Fruit fly (Drosophila melanogaster): ENCODE measurements around the gene MetRS-m.

MetRS-m gene

DNA sequence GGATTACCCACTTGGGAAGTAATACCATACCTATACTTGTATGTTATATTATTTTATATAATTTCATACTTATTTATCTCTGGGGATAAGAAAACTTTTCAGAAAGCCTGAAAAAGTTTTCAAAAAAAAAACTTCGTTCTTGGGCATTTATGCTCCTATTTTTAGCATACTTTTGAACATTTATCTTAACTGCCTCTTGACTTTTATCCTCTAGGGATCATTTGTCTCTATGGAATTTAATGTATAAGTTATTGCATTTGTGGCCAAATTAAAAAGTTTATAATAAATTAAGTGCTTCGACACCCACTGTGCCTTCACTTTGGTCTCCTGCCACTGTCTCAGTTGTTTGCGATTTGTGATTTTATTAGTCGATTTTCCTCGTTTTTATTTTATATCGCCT is 20.5 kb upstream of the MetRS-m start:
- TF ChIP-seq Drgx (GFP tag; IDR thresholded peaks at IDR 0.05) (peak; percentile 50), CG6765 (GFP tag; optimal IDR thresholded peaks at IDR 0.05) (no peak), sens (GFP tag) (peak; percentile 33)

DNA sequence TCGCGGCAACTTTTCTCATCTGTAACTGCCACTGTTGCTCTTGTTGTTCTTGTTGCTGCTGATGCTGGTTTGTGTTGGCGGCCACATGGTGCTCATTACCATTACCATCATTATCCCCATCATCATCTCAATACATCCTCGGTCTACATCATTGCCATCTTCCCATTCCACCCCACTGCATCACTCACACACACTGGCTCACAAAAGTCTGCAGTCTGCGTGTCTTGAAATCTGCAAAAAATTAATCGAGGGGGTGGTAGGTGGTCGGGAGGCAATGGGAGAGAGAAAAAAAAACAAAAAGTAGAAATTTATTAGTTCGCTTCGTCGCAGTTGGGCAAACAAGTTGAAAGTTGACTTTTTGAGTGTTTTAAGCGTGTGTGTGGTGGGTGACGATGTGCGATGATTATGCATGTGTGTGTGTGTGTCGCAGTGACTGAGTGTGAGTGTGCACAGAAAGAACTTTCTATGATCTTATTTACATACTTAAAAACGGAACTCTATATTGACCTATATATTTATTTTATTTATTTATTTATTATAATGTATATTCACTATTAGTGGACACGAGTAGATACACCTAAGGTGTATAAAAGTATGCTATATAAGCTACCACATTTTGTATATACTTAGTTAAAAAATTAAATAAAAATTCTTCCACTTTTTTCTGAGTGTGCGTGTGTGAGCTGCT is 19.7 kb upstream of the MetRS-m start:
- no peak for TF ChIP-seq vnd (GFP tag; IDR thresholded peaks at IDR 0.05; ENCODE audit: partially characterized antibody)
- TF ChIP-seq unpg (GFP tag; optimal IDR thresholded peaks at IDR 0.05): peak; percentile 2
- TF ChIP-seq tgo (GFP tag; IDR thresholded peaks at IDR 0.05): peak; percentile 28; the same call in 1 of the 3 replicates
- TF ChIP-seq nmo (GFP tag; optimal IDR thresholded peaks at IDR 0.05): peak; percentile 14
- peak; percentile 46; the same call in 1 of the 2 replicates for TF ChIP-seq vvl (GFP tag; IDR thresholded peaks at IDR 0.05)
- peak; percentile 2 for TF ChIP-seq Xbp1 (GFP tag; optimal IDR thresholded peaks at IDR 0.05)
- no peak for TF ChIP-seq CG30020 (tag; optimal IDR thresholded peaks at IDR 0.05)
- TF ChIP-seq CG31441 (GFP tag; IDR thresholded peaks at IDR 0.05): peak; percentile 39
- TF ChIP-seq CG12659 (GFP tag; optimal IDR thresholded peaks at IDR 0.05): peak; percentile 10
- no peak for TF ChIP-seq CG15011 (GFP tag; optimal IDR thresholded peaks at IDR 0.05)
- TF ChIP-seq CoRest (tag; optimal IDR thresholded peaks at IDR 0.05): peak; percentile 47
- TF ChIP-seq maf-S (GFP tag; optimal IDR thresholded peaks at IDR 0.05): no peak
- TF ChIP-seq dimm (GFP tag; IDR thresholded peaks at IDR 0.05): no peak
- TF ChIP-seq CG17829 (tag; optimal IDR thresholded peaks at IDR 0.05): peak; percentile 45
- TF ChIP-seq Atf-2 (GFP tag; optimal IDR thresholded peaks at IDR 0.05): no peak
- no peak for TF ChIP-seq Dek (tag; optimal IDR thresholded peaks at IDR 0.05)
- TF ChIP-seq CG17912 (GFP tag; optimal IDR thresholded peaks at IDR 0.05): no peak
- TF ChIP-seq chif (GFP tag; optimal IDR thresholded peaks at IDR 0.05): no peak
- TF ChIP-seq CG18599 (GFP tag; optimal IDR thresholded peaks at IDR 0.05): peak; percentile 71
- peak; percentile 17 for TF ChIP-seq CG9437 (GFP tag; optimal IDR thresholded peaks at IDR 0.05)
- TF ChIP-seq NC2β (GFP tag; optimal IDR thresholded peaks at IDR 0.05): no peak
- TF ChIP-seq CG34376 (GFP tag; optimal IDR thresholded peaks at IDR 0.05): no peak
- no peak for TF ChIP-seq CG18476 (GFP tag; optimal IDR thresholded peaks at IDR 0.05)
- TF ChIP-seq salm (tag; optimal IDR thresholded peaks at IDR 0.05): no peak
- TF ChIP-seq CG8765 (GFP tag; IDR thresholded peaks at IDR 0.05): no peak
- peak; percentile 49 for TF ChIP-seq Hmr (GFP tag; optimal IDR thresholded peaks at IDR 0.05)
- TF ChIP-seq Xrp1 (GFP tag; IDR thresholded peaks at IDR 0.05): peak; percentile 58
- no peak for TF ChIP-seq wdn (GFP tag; IDR thresholded peaks at IDR 0.05)
- TF ChIP-seq CG16815 (GFP tag; optimal IDR thresholded peaks at IDR 0.05): no peak
- TF ChIP-seq Hr51 (GFP tag; optimal IDR thresholded peaks at IDR 0.05): peak in 1 of 2 experiments; percentile 52
- no peak for TF ChIP-seq CG12744 (GFP tag; optimal IDR thresholded peaks at IDR 0.05)
- TF ChIP-seq CG4820 (GFP tag; optimal IDR thresholded peaks at IDR 0.05): no peak
- no peak for TF ChIP-seq CG3065 (GFP tag; optimal IDR thresholded peaks at IDR 0.05)
- TF ChIP-seq hbn (GFP tag; IDR thresholded peaks at IDR 0.05; ENCODE audit: partially characterized antibody): no peak
- TF ChIP-seq trh (GFP tag; optimal IDR thresholded peaks at IDR 0.05): no peak
- TF ChIP-seq hb (GFP tag; IDR thresholded peaks at IDR 0.05; ENCODE audit: partially characterized antibody): no peak
- TF ChIP-seq fd102C (GFP tag; optimal IDR thresholded peaks at IDR 0.05): no peak
- TF ChIP-seq h (optimal IDR thresholded peaks at IDR 0.05): no peak
- TF ChIP-seq Camta (GFP tag; optimal IDR thresholded peaks at IDR 0.05): no peak
- peak; percentile 11 for TF ChIP-seq CG12391 (tag; optimal IDR thresholded peaks at IDR 0.05)
- no peak for TF ChIP-seq Kr (GFP tag; optimal IDR thresholded peaks at IDR 0.05)
- peak; percentile 55; the same call in 2 of the 3 replicates for TF ChIP-seq z (GFP tag; IDR thresholded peaks at IDR 0.05)
- no peak for TF ChIP-seq Ravus (GFP tag; IDR thresholded peaks at IDR 0.05)
- TF ChIP-seq CG14014 (GFP tag; IDR thresholded peaks at IDR 0.05): no peak
- no peak for TF ChIP-seq peb (GFP tag; IDR thresholded peaks at IDR 0.05)
- TF ChIP-seq CG10147 (GFP tag; optimal IDR thresholded peaks at IDR 0.05): peak; percentile 27

Data from whole organism, embryonic.